Fruit fly (Drosophila melanogaster): ENCODE data around the gene rdhB.
A peak's percentile ranks its signal among the peaks of the same experiment; 100 is the strongest.

rdhB gene

dm6 chr3R:22362218-22362907, 10.9 kb downstream of the rdhB start, which contains the start of the genes JMJD6, CG7071 and Muted (continued):
- TF ChIP-seq pdm3 (GFP tag; optimal IDR thresholded peaks at IDR 0.05): peak; percentile 90
- peak; percentile 88 for TF ChIP-seq topi (GFP tag; optimal IDR thresholded peaks at IDR 0.05)
- TF ChIP-seq CG6163 (GFP tag; IDR thresholded peaks at IDR 0.05): peak; percentile 87
- peak; percentile 93 for TF ChIP-seq lz (GFP tag; optimal IDR thresholded peaks at IDR 0.05)
- TF ChIP-seq Gug (GFP tag; IDR thresholded peaks at IDR 0.05): peak; percentile 83
- peak; percentile 67 for TF ChIP-seq CG6276 (GFP tag; optimal IDR thresholded peaks at IDR 0.05)
- TF ChIP-seq Ets96B (tag; optimal IDR thresholded peaks at IDR 0.05): peak; percentile 66
- no peak for TF ChIP-seq CG9139 (GFP tag; optimal IDR thresholded peaks at IDR 0.05)
- TF ChIP-seq CG31627 (GFP tag; optimal IDR thresholded peaks at IDR 0.05): peak; percentile 92
- peak; percentile 85 for TF ChIP-seq CG32006 (GFP tag; optimal IDR thresholded peaks at IDR 0.05)
- TF ChIP-seq Blimp-1 (GFP tag; optimal IDR thresholded peaks at IDR 0.05): peak; percentile 60
- TF ChIP-seq CG4318 (GFP tag; optimal IDR thresholded peaks at IDR 0.05): peak; percentile 78
- peak; percentile 90 for TF ChIP-seq OdsH (GFP tag; optimal IDR thresholded peaks at IDR 0.05)
- peak; percentile 88 for TF ChIP-seq Sox14 (GFP tag; optimal IDR thresholded peaks at IDR 0.05)
- TF ChIP-seq CG6792 (GFP tag; optimal IDR thresholded peaks at IDR 0.05): peak; percentile 86
- TF ChIP-seq Hr39 (GFP tag; optimal IDR thresholded peaks at IDR 0.05): peak; percentile 89
- peak; percentile 72 for TF ChIP-seq Lpt (GFP tag; optimal IDR thresholded peaks at IDR 0.05)
- peak; percentile 90 for TF ChIP-seq eg (GFP tag; IDR thresholded peaks at IDR 0.05)
- peak; percentile 88 for TF ChIP-seq CG3919 (GFP tag; optimal IDR thresholded peaks at IDR 0.05)
- TF ChIP-seq Sox102F (GFP tag; optimal IDR thresholded peaks at IDR 0.05): peak; percentile 79

- TF ChIP-seq Ets21C (GFP tag; optimal IDR thresholded peaks at IDR 0.05): no peak
Observed at dm6 chr3R:22365660-22366195, 14.2 kb downstream of the rdhB start, which contains the start of gene CG5382. Gene CG5382, minus strand, starts transcription at chr3R:22365983.

- TF ChIP-seq Ets96B (tag; optimal IDR thresholded peaks at IDR 0.05) (peak; percentile 51), CG32006 (GFP tag; optimal IDR thresholded peaks at IDR 0.05) (peak; percentile 55), CG34406 (GFP tag; optimal IDR thresholded peaks at IDR 0.05) (no peak), CG6163 (GFP tag; IDR thresholded peaks at IDR 0.05) (peak; percentile 67; the same call in 2 of the 3 replicates), esn (GFP tag; optimal IDR thresholded peaks at IDR 0.05) (peak; percentile 46), CG8119 (GFP tag; IDR thresholded peaks at IDR 0.05) (peak; percentile 62; the same call in 2 of the 3 replicates), CG4318 (GFP tag; optimal IDR thresholded peaks at IDR 0.05) (no peak), topi (GFP tag; optimal IDR thresholded peaks at IDR 0.05) (peak; percentile 39), salr (GFP tag; optimal IDR thresholded peaks at IDR 0.05) (no peak), Ets21C (GFP tag; optimal IDR thresholded peaks at IDR 0.05) (no peak), CG31627 (GFP tag; optimal IDR thresholded peaks at IDR 0.05) (peak; percentile 1), Eip93F (GFP tag; optimal IDR thresholded peaks at IDR 0.05) (no peak), Sox14 (GFP tag; optimal IDR thresholded peaks at IDR 0.05) (peak; percentile 47), CG9139 (GFP tag; optimal IDR thresholded peaks at IDR 0.05) (no peak), eg (GFP tag; IDR thresholded peaks at IDR 0.05) (peak; percentile 72), Met (GFP tag; optimal IDR thresholded peaks at IDR 0.05) (peak; percentile 26), CG10631 (GFP tag; optimal IDR thresholded peaks at IDR 0.05) (no peak), CG6276 (GFP tag; optimal IDR thresholded peaks at IDR 0.05) (peak; percentile 41), fd85E (GFP tag; optimal IDR thresholded peaks at IDR 0.05) (no peak), Hr4 (GFP tag; optimal IDR thresholded peaks at IDR 0.05) (peak; percentile 49), net (GFP tag; optimal IDR thresholded peaks at IDR 0.05) (no peak), CG3032 (tag; optimal IDR thresholded peaks at IDR 0.05) (peak; percentile 41), CG6854 (GFP tag; optimal IDR thresholded peaks at IDR 0.05) (no peak), vri (GFP tag; optimal IDR thresholded peaks at IDR 0.05) (peak; percentile 48), Eip75B (GFP tag; optimal IDR thresholded peaks at IDR 0.05) (peak; percentile 16), dac (GFP tag; optimal IDR thresholded peaks at IDR 0.05) (peak; percentile 30), Lpt (GFP tag; optimal IDR thresholded peaks at IDR 0.05) (no peak), Hr39 (GFP tag; optimal IDR thresholded peaks at IDR 0.05) (peak; percentile 20), dsx (GFP tag; optimal IDR thresholded peaks at IDR 0.05; ENCODE audit: poor library complexity, severe bottlenecking) (peak; percentile 16), CG11762 (GFP tag; optimal IDR thresholded peaks at IDR 0.05; ENCODE audit: insufficient read depth) (no peak), spab (GFP tag; optimal IDR thresholded peaks at IDR 0.05) (no peak), CG15336 (GFP tag; IDR thresholded peaks at IDR 0.05) (peak; percentile 58), achi (GFP tag; optimal IDR thresholded peaks at IDR 0.05) (peak; percentile 12)
Observed at dm6 chr3R:22367126-22368076, 15.9 kb downstream of the rdhB start, which contains the start of the genes Polr3F and PyK. Gene Polr3F, minus strand, starts transcription at chr3R:22367373. Gene PyK, plus strand, starts transcription at chr3R:22367536.

Data from whole organism, prepupa.